Worm (Caenorhabditis elegans): ENCODE measurements around the gene gyg-2.

gyg-2 gene

ce11 chrV:16793312-16793711 is 47.3 kb upstream of the gyg-2 start:
- no peak for TF ChIP-seq unc-62 (GFP tag; optimal IDR thresholded peaks at IDR 0.05)
- TF ChIP-seq ceh-16 (tag; optimal IDR thresholded peaks at IDR 0.05) = no peak
- no peak for TF ChIP-seq zag-1 (tag; optimal IDR thresholded peaks at IDR 0.05)
- TF ChIP-seq lin-13 (GFP tag; optimal IDR thresholded peaks at IDR 0.05) = no peak
- no peak for TF ChIP-seq nhr-21 (tag; optimal IDR thresholded peaks at IDR 0.05)
- TF ChIP-seq nhr-10 (tag; optimal IDR thresholded peaks at IDR 0.05) = no peak
- TF ChIP-seq peb-1 (tag; optimal IDR thresholded peaks at IDR 0.05) = no peak
- TF ChIP-seq Y55F3AM.14 (GFP tag; optimal IDR thresholded peaks at IDR 0.05) = no peak
- TF ChIP-seq nhr-77 (tag; optimal IDR thresholded peaks at IDR 0.05) = no peak
- TF ChIP-seq gmeb-1 (tag; optimal IDR thresholded peaks at IDR 0.05) = no peak
- no peak for TF ChIP-seq mdl-1 (tag; optimal IDR thresholded peaks at IDR 0.05)
- no peak for TF ChIP-seq unc-39 (tag; optimal IDR thresholded peaks at IDR 0.05)
- no peak for TF ChIP-seq nhr-129 (tag; optimal IDR thresholded peaks at IDR 0.05)
- TF ChIP-seq fos-1 (tag; optimal IDR thresholded peaks at IDR 0.05) = no peak
- no peak for TF ChIP-seq blmp-1 (tag; optimal IDR thresholded peaks at IDR 0.05; ENCODE audit: insufficient read depth)
- TF ChIP-seq F13H6.1 (tag; optimal IDR thresholded peaks at IDR 0.05) = no peak

DNA sequence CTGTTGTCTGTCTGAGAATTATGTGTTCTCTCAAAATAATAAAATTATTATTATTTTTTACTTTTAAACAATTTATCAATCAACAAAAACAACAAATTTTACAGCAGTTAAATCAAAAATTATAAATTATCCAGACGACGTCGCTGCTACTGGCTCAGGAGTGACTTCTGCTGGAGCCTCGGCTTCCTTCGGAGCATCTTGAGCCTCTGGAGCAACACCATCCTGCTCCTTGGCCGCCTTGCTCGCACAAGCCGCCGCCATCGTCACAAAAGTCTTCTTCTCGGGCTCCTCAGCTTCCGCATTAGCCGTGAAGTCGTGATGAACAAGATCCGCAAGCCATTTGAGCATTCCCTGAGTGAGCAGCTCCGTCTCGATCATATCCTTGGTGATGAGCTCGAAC is 46.7 kb upstream of the gyg-2 start:
- TF ChIP-seq C34F6.9 (tag; optimal IDR thresholded peaks at IDR 0.05) = no peak
- TF ChIP-seq nhr-12 (tag; optimal IDR thresholded peaks at IDR 0.05) = no peak
- TF ChIP-seq crh-2 (tag; optimal IDR thresholded peaks at IDR 0.05) = no peak
- no peak for TF ChIP-seq sem-4 (tag; optimal IDR thresholded peaks at IDR 0.05)
- TF ChIP-seq lsy-2 (tag; optimal IDR thresholded peaks at IDR 0.05) = no peak
- TF ChIP-seq mbf-1 (tag; optimal IDR thresholded peaks at IDR 0.05) = no peak
- no peak for TF ChIP-seq alr-1 (tag; optimal IDR thresholded peaks at IDR 0.05)
- TF ChIP-seq ama-1 (optimal IDR thresholded peaks at IDR 0.05) = no peak
- no peak for TF ChIP-seq blmp-1 (tag; optimal IDR thresholded peaks at IDR 0.05; ENCODE audit: insufficient read depth)

DNA sequence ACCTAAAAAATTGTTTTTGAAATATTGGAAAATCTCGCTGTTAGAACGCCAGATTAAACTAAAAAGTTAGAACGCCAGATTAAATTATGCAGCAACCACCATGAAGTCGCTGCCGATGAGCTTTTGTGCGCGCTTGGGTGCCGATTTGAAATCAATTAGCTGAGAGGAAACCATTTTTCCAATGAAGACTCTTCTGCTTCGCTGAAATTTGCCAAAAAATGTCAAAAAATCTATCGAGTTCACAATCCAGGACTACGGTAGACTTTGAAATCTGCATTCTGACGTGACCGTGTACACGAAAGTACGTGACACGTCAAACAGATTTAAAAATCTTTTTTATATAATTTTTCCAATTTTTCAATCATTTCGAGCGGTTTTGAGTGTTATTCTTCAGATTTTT is 42.9 kb upstream of the gyg-2 start, which contains the start of gene immt-2:
Gene immt-2, plus strand, starts transcription at position 301 of the 400 bp plus-strand sequence.
- no peak for TF ChIP-seq sma-3 (GFP tag; optimal IDR thresholded peaks at IDR 0.05)
- no peak for TF ChIP-seq R02D3.7 (tag; optimal IDR thresholded peaks at IDR 0.05)
- TF ChIP-seq C34F6.9 (tag; optimal IDR thresholded peaks at IDR 0.05) = no peak
- no peak for TF ChIP-seq ceh-16 (tag; optimal IDR thresholded peaks at IDR 0.05)
- no peak for TF ChIP-seq dmd-4 (tag; optimal IDR thresholded peaks at IDR 0.05)
- no peak for TF ChIP-seq nhr-129 (tag; optimal IDR thresholded peaks at IDR 0.05)
- TF ChIP-seq nhr-25 (tag; optimal IDR thresholded peaks at IDR 0.05) = no peak
- no peak for TF ChIP-seq sem-4 (tag; optimal IDR thresholded peaks at IDR 0.05)
- no peak for TF ChIP-seq ZK546.5 (tag; optimal IDR thresholded peaks at IDR 0.05)
- no peak for TF ChIP-seq nhr-10 (tag; optimal IDR thresholded peaks at IDR 0.05)
- TF ChIP-seq ceh-82 (tag; optimal IDR thresholded peaks at IDR 0.05) = no peak
- TF ChIP-seq unc-55 (GFP tag; optimal IDR thresholded peaks at IDR 0.05) = no peak
- no peak for TF ChIP-seq mbf-1 (tag; optimal IDR thresholded peaks at IDR 0.05)
- TF ChIP-seq egl-27 (tag; optimal IDR thresholded peaks at IDR 0.05) = no peak

DNA sequence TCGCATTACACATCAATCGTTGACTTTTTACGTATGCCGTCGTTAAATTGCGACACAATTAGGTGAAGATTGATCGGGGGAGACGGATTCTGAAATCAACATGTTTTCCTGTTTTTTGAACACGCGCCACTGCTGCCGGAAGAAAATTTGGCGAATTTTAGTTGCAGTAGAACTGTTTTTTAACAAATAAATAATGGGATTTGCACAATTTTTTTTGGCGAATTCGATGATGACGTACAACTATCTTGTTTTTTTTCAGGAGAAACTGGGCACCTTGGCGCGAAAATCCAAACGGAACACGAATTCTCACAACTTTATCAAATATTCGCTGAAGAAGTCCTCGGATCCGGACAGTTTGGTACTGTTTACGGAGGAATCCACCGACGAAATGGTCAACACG is 40.0 kb upstream of the gyg-2 start:
- no peak for TF ChIP-seq nhr-237 (tag; optimal IDR thresholded peaks at IDR 0.05)
- no peak for TF ChIP-seq C34F6.9 (tag; optimal IDR thresholded peaks at IDR 0.05)
- no peak for TF ChIP-seq gmeb-1 (tag; optimal IDR thresholded peaks at IDR 0.05)
- TF ChIP-seq nhr-77 (tag; optimal IDR thresholded peaks at IDR 0.05) = no peak
- TF ChIP-seq alr-1 (tag; optimal IDR thresholded peaks at IDR 0.05) = no peak
- TF ChIP-seq crh-2 (tag; optimal IDR thresholded peaks at IDR 0.05) = no peak
- no peak for TF ChIP-seq Y55F3AM.14 (GFP tag; optimal IDR thresholded peaks at IDR 0.05)
- TF ChIP-seq unc-55 (GFP tag; optimal IDR thresholded peaks at IDR 0.05) = no peak
- TF ChIP-seq nhr-12 (tag; optimal IDR thresholded peaks at IDR 0.05) = no peak
- TF ChIP-seq ceh-16 (tag; optimal IDR thresholded peaks at IDR 0.05) = no peak
- TF ChIP-seq ceh-82 (tag; optimal IDR thresholded peaks at IDR 0.05) = no peak
- no peak for TF ChIP-seq mdl-1 (tag; optimal IDR thresholded peaks at IDR 0.05)
- TF ChIP-seq mbf-1 (tag; optimal IDR thresholded peaks at IDR 0.05) = no peak

ce11 chrV:16784806-16785205 is 38.7 kb upstream of the gyg-2 start:
- no peak for TF ChIP-seq aly-2 (tag; optimal IDR thresholded peaks at IDR 0.05)
- TF ChIP-seq alr-1 (tag; optimal IDR thresholded peaks at IDR 0.05) = no peak
- TF ChIP-seq sma-9 (GFP tag; optimal IDR thresholded peaks at IDR 0.05) = no peak
- TF ChIP-seq sma-9 (tag; optimal IDR thresholded peaks at IDR 0.05) = no peak
- TF ChIP-seq unc-62 (GFP tag; optimal IDR thresholded peaks at IDR 0.05) = no peak
- TF ChIP-seq crh-2 (tag; optimal IDR thresholded peaks at IDR 0.05) = no peak
- no peak for TF ChIP-seq lsy-2 (tag; optimal IDR thresholded peaks at IDR 0.05)
- no peak for TF ChIP-seq blmp-1 (tag; optimal IDR thresholded peaks at IDR 0.05; ENCODE audit: insufficient read depth)
- no peak for TF ChIP-seq ceh-16 (tag; optimal IDR thresholded peaks at IDR 0.05)

Data from whole organism, L2 larva.